Fruit fly (Drosophila melanogaster) whole organism, pupa: Measurements from ENCODE around the gene CG9799.

Experiments
- CG12605 ChIP-seq: fragments of 200-800 bp; sonication (Bioruptor generic); IDR thresholded peaks from 2 replicates; pipeline ENCODE4 v1.3.6; 2022; ENCODE audit warnings: missing biosample characterization, missing genetic modification characterization
- CG32121 ChIP-seq: fragments of 200-800 bp; sonication (Bioruptor generic); IDR thresholded peaks from 2 replicates; pipeline ENCODE4 v1.3.6; 2022; ENCODE audit warnings: missing biosample characterization, missing genetic modification characterization
- CG34367 ChIP-seq: fragments of 200-800 bp; sonication (Bioruptor generic); optimal IDR thresholded peaks from 2 replicates; lab custom pipeline; 2018; ENCODE audit warnings: missing biosample characterization, mild to moderate bottlenecking, missing genetic modification characterization
- CG4496 ChIP-seq: fragments of 200-800 bp; sonication (Bioruptor generic); IDR thresholded peaks from 3 replicates; pipeline ENCODE4 v1.3.6; 2022; ENCODE audit warnings: missing biosample characterization, missing genetic modification characterization
- CG8159 ChIP-seq: fragments of 200-800 bp; sonication (Bioruptor generic); optimal IDR thresholded peaks from 3 replicates; lab custom pipeline; 2018; ENCODE audit warnings: missing biosample characterization, mild to moderate bottlenecking, missing genetic modification characterization, moderate library complexity
- CG9948 ChIP-seq: fragments of 200-800 bp; sonication (Bioruptor generic); optimal IDR thresholded peaks from 2 replicates; lab custom pipeline; 2018; ENCODE audit warnings: missing biosample characterization, mild to moderate bottlenecking, missing genetic modification characterization, moderate library complexity
- EcR ChIP-seq: fragments of 200-800 bp; sonication (Bioruptor generic); optimal IDR thresholded peaks from 3 replicates; lab custom pipeline; 2019; ENCODE audit warnings: missing biosample characterization, missing genetic modification characterization, mild to moderate bottlenecking, moderate library complexity, missing genetic modification reagents
- Pif1A ChIP-seq: fragments of 200-800 bp; sonication (Bioruptor generic); optimal IDR thresholded peaks from 3 replicates; lab custom pipeline; 2016; ENCODE audit warnings: missing biosample characterization, missing genetic modification characterization
- Pif1B ChIP-seq: fragments of 200-800 bp; sonication (Bioruptor generic); optimal IDR thresholded peaks from 3 replicates; lab custom pipeline; 2016; ENCODE audit warnings: missing biosample characterization, missing genetic modification characterization
- fd96Ca ChIP-seq: fragments of 200-800 bp; sonication (Bioruptor generic); IDR thresholded peaks from 3 replicates; pipeline ENCODE4 v1.3.6; 2022; ENCODE audit warnings: missing biosample characterization, missing genetic modification characterization

- peak; percentile 94 for TF ChIP-seq Pif1B (GFP tag; lab: Kevin White, UChicago)
- TF ChIP-seq CG32121 = peak; percentile 87
- TF ChIP-seq CG34367 (tag; lab: Kevin White, UChicago) = peak; percentile 91
- TF ChIP-seq Pif1A (GFP tag; lab: Kevin White, UChicago) = peak; percentile 92
- peak; percentile 95 for TF ChIP-seq CG8159 (tag; lab: Kevin White, UChicago)
- peak; percentile 64; the same call in 2 of the 3 replicates for TF ChIP-seq fd96Ca (GFP tag; lab: Robert Waterston, UW)
- peak; percentile 79 for TF ChIP-seq EcR
- peak; percentile 71; the same call in 1 of the 2 replicates for TF ChIP-seq CG12605 (GFP tag; lab: Robert Waterston, UW)
- TF ChIP-seq CG9948 (tag; lab: Kevin White, UChicago) = peak; percentile 94
- peak; percentile 90 for TF ChIP-seq CG4496 (GFP tag; lab: Robert Waterston, UW)
These were observed 12.6 kb upstream of the CG9799 start for dm6 chr3R:13400902-13401721.
